Worm (Caenorhabditis elegans) whole organism, midembryonic: ENCODE results near the gene str-39.

Source experiments
- T22C8.4 ChIP-seq: fragments of 200-800 bp; sonication (Bioruptor generic); IDR thresholded peaks from 2 replicates; pipeline ENCODE4 v1.3.6; 2022; ENCODE audit warnings: missing genetic modification characterization, missing compliant biosample characterization
- cog-1 ChIP-seq: sonication (generic microtip); optimal IDR thresholded peaks from 2 replicates; lab custom pipeline; 2016; ENCODE audit warnings: missing genetic modification characterization, missing compliant biosample characterization
- flt-1 ChIP-seq: fragments of 200-800 bp; sonication (Bioruptor generic); IDR thresholded peaks from 2 replicates; pipeline ENCODE4 v1.3.6; 2022; ENCODE audit warnings: missing genetic modification characterization, missing compliant biosample characterization
- klf-2 ChIP-seq: fragments of 200-800 bp; sonication (Bioruptor generic); conservative IDR thresholded peaks from 2 replicates; pipeline ENCODE4 v1.3.6; 2022; ENCODE audit warnings: missing genetic modification reagents, missing genetic modification characterization, missing compliant biosample characterization
- med-1 ChIP-seq: sonication (generic microtip); optimal IDR thresholded peaks from 2 replicates; lab custom pipeline; 2017; ENCODE audit warnings: missing genetic modification characterization, mild to moderate bottlenecking, missing compliant biosample characterization, antibody characterized with exemption, missing genetic modification reagents; ENCODE audit not compliant: insufficient read depth
- ref-1 ChIP-seq: fragments of 200-800 bp; sonication (Bioruptor generic); conservative IDR thresholded peaks from 2 replicates; pipeline ENCODE4 v1.3.6; 2022; ENCODE audit warnings: missing genetic modification reagents, missing genetic modification characterization, missing compliant biosample characterization
- tab-1 ChIP-seq: fragments of 200-800 bp; sonication (Bioruptor generic); IDR thresholded peaks from 2 replicates; pipeline ENCODE4 v1.3.6; 2022; ENCODE audit warnings: missing genetic modification characterization, missing compliant biosample characterization
- ztf-23 ChIP-seq: fragments of 200-800 bp; sonication (Bioruptor generic); IDR thresholded peaks from 2 replicates; pipeline ENCODE4 v1.3.6; 2022; ENCODE audit warnings: missing genetic modification reagents, missing genetic modification characterization, missing compliant biosample characterization
- ztf-29 ChIP-seq: fragments of 200-800 bp; sonication (Bioruptor generic); IDR thresholded peaks from 2 replicates; pipeline ENCODE4 v1.3.6; 2022; ENCODE audit warnings: missing genetic modification reagents, missing genetic modification characterization, missing compliant biosample characterization

The str-39 gene

ce11 chrV:2879801-2880200 is at the start of gene str-39:
TSS of gene str-39 (minus strand) at chrV:2879901.
- TF ChIP-seq cog-1 (tag; lab: Kevin White, UChicago) (no peak), T22C8.4 (no peak), med-1 (GFP tag; lab: Kevin White, UChicago) (no peak), flt-1 (no peak), ref-1 (no peak), tab-1 (GFP tag; lab: Robert Waterston, UW) (no peak)

- no peak for TF ChIP-seq med-1 (GFP tag; lab: Kevin White, UChicago)
- TF ChIP-seq tab-1 (GFP tag; lab: Robert Waterston, UW), result no peak
- TF ChIP-seq cog-1 (tag; lab: Kevin White, UChicago), result no peak
- no peak for TF ChIP-seq T22C8.4
- TF ChIP-seq ztf-29 (GFP tag; lab: Robert Waterston, UW), result no peak
- TF ChIP-seq klf-2, result no peak
- TF ChIP-seq ref-1, result no peak
- TF ChIP-seq flt-1, result no peak
- no peak for TF ChIP-seq ztf-23 (GFP tag; lab: Robert Waterston, UW)
Observed at ce11 chrV:2927553-2927952, 47.9 kb upstream of the str-39 start, which contains the start of gene C31B8.12. TSS of gene C31B8.12 (minus strand) at chrV:2927653.

- TF ChIP-seq flt-1 (no peak), tab-1 (GFP tag; lab: Robert Waterston, UW) (no peak), med-1 (GFP tag; lab: Kevin White, UChicago) (no peak), cog-1 (tag; lab: Kevin White, UChicago) (no peak), ref-1 (no peak), T22C8.4 (no peak), klf-2 (no peak)
Observed at ce11 chrV:2922594-2922993, 42.9 kb upstream of the str-39 start, which contains the start of gene srh-38. TSS of gene srh-38 (minus strand) at chrV:2922694.

- TF ChIP-seq med-1 (GFP tag; lab: Kevin White, UChicago) (no peak), flt-1 (no peak), ztf-23 (GFP tag; lab: Robert Waterston, UW) (no peak), ztf-29 (GFP tag; lab: Robert Waterston, UW) (no peak), klf-2 (no peak), ref-1 (no peak), tab-1 (GFP tag; lab: Robert Waterston, UW) (no peak), cog-1 (tag; lab: Kevin White, UChicago) (no peak), T22C8.4 (no peak)
Observed at ce11 chrV:2920125-2920524, 40.4 kb upstream of the str-39 start.

- TF ChIP-seq T22C8.4, result no peak
- no peak for TF ChIP-seq ref-1
- no peak for TF ChIP-seq ztf-29 (GFP tag; lab: Robert Waterston, UW)
- no peak for TF ChIP-seq tab-1 (GFP tag; lab: Robert Waterston, UW)
- TF ChIP-seq flt-1, result no peak
Observed at ce11 chrV:2913948-2914347, 34.2 kb upstream of the str-39 start, which contains the start of gene srh-146. TSS of gene srh-146 (plus strand) at chrV:2914248.

- TF ChIP-seq ztf-29 (GFP tag; lab: Robert Waterston, UW), result no peak
- TF ChIP-seq med-1 (GFP tag; lab: Kevin White, UChicago), result no peak
- TF ChIP-seq T22C8.4, result no peak
- no peak for TF ChIP-seq klf-2
- no peak for TF ChIP-seq ztf-23 (GFP tag; lab: Robert Waterston, UW)
- no peak for TF ChIP-seq tab-1 (GFP tag; lab: Robert Waterston, UW)
- TF ChIP-seq cog-1 (tag; lab: Kevin White, UChicago), result no peak
- TF ChIP-seq flt-1, result no peak
- TF ChIP-seq ref-1, result no peak
Observed at ce11 chrV:2912901-2913300, 33.2 kb upstream of the str-39 start, which contains the start of gene C31B8.9. TSS of gene C31B8.9 (minus strand) at chrV:2913001.

ce11 chrV:2909525-2909924 is 29.8 kb upstream of the str-39 start, which contains the start of gene zmp-3:
TSS of gene zmp-3 (minus strand) at chrV:2909625.
- TF ChIP-seq klf-2 (no peak), ref-1 (no peak), med-1 (GFP tag; lab: Kevin White, UChicago) (no peak), ztf-23 (GFP tag; lab: Robert Waterston, UW) (no peak), cog-1 (tag; lab: Kevin White, UChicago) (no peak), T22C8.4 (no peak), flt-1 (no peak), tab-1 (GFP tag; lab: Robert Waterston, UW) (no peak), ztf-29 (GFP tag; lab: Robert Waterston, UW) (no peak)

ce11 chrV:2903227-2903626 is 23.5 kb upstream of the str-39 start, which contains the start of gene C31B8.7:
TSS of gene C31B8.7 (minus strand) at chrV:2903327.
- TF ChIP-seq flt-1 (no peak), ztf-29 (GFP tag; lab: Robert Waterston, UW) (no peak), T22C8.4 (no peak), cog-1 (tag; lab: Kevin White, UChicago) (no peak), ref-1 (no peak), klf-2 (no peak), med-1 (GFP tag; lab: Kevin White, UChicago) (no peak), tab-1 (GFP tag; lab: Robert Waterston, UW) (no peak), ztf-23 (GFP tag; lab: Robert Waterston, UW) (no peak)

ce11 chrV:2899867-2900266 is 20.2 kb upstream of the str-39 start, which contains the start of gene str-46:
TSS of gene str-46 (minus strand) at chrV:2899967.
- TF ChIP-seq cog-1 (tag; lab: Kevin White, UChicago), result no peak
- TF ChIP-seq ztf-29 (GFP tag; lab: Robert Waterston, UW), result no peak
- no peak for TF ChIP-seq flt-1
- no peak for TF ChIP-seq ztf-23 (GFP tag; lab: Robert Waterston, UW)
- TF ChIP-seq ref-1, result no peak
- no peak for TF ChIP-seq T22C8.4
- no peak for TF ChIP-seq tab-1 (GFP tag; lab: Robert Waterston, UW)
- TF ChIP-seq klf-2, result no peak
- TF ChIP-seq med-1 (GFP tag; lab: Kevin White, UChicago), result no peak

ce11 chrV:2896198-2896660 is 16.5 kb upstream of the str-39 start, which contains the start of gene pals-32:
TSS of gene pals-32 (plus strand) at chrV:2896610.
- no peak for TF ChIP-seq T22C8.4
- no peak for TF ChIP-seq ztf-23 (GFP tag; lab: Robert Waterston, UW)
- TF ChIP-seq ref-1, result no peak
- TF ChIP-seq flt-1, result no peak
- TF ChIP-seq cog-1 (tag; lab: Kevin White, UChicago), result no peak
- no peak for TF ChIP-seq ztf-29 (GFP tag; lab: Robert Waterston, UW)
- no peak for TF ChIP-seq klf-2
- TF ChIP-seq med-1 (GFP tag; lab: Kevin White, UChicago), result no peak
- no peak for TF ChIP-seq tab-1 (GFP tag; lab: Robert Waterston, UW)
